Fruit fly (Drosophila melanogaster): Measurements from ENCODE around the gene amd.

amd gene

dm6 chr2L:19158679-19159551, 49.0 kb downstream of the amd start (continued):
- TF ChIP-seq psq (GFP tag; optimal IDR thresholded peaks at IDR 0.05) (no peak), Med (GFP tag) (no peak), bcd (GFP tag; optimal IDR thresholded peaks at IDR 0.05) (peak; percentile 24), Elba2 (GFP tag; optimal IDR thresholded peaks at IDR 0.05) (no peak), CG10654 (GFP tag; optimal IDR thresholded peaks at IDR 0.05) (peak; percentile 34), D19A (tag; optimal IDR thresholded peaks at IDR 0.05) (no peak), Dip3 (GFP tag; optimal IDR thresholded peaks at IDR 0.05) (no peak), Dref (GFP tag; IDR thresholded peaks at IDR 0.05) (no peak), CG15696 (tag; optimal IDR thresholded peaks at IDR 0.05) (peak; percentile 28), CG10431 (GFP tag; optimal IDR thresholded peaks at IDR 0.05) (no peak), CG10979 (tag; optimal IDR thresholded peaks at IDR 0.05) (peak; percentile 9), ci (GFP tag; IDR thresholded peaks at IDR 0.05) (0 out of 3 replicates have a peak, but pooled peaks have one; percentile 25), pnt (GFP tag; optimal IDR thresholded peaks at IDR 0.05) (peak; percentile 31), CG15269 (tag; optimal IDR thresholded peaks at IDR 0.05) (peak; percentile 26), Hey (tag; optimal IDR thresholded peaks at IDR 0.05) (no peak), CoRest (tag; optimal IDR thresholded peaks at IDR 0.05) (peak; percentile 2), wor (GFP tag; IDR thresholded peaks at IDR 0.05) (no peak), pita (GFP tag; optimal IDR thresholded peaks at IDR 0.05) (no peak), hbn (GFP tag; IDR thresholded peaks at IDR 0.05; ENCODE audit: partially characterized antibody) (no peak), Hr51 (GFP tag; optimal IDR thresholded peaks at IDR 0.05) (peak in 1 of 2 experiments; percentile 28), pum (GFP tag; optimal IDR thresholded peaks at IDR 0.05) (peak; percentile 39), CG6683 (GFP tag; optimal IDR thresholded peaks at IDR 0.05) (no peak), CG11456 (GFP tag; IDR thresholded peaks at IDR 0.05) (no peak), en (GFP tag; optimal IDR thresholded peaks at IDR 0.05) (no peak), bigmax (GFP tag; optimal IDR thresholded peaks at IDR 0.05) (no peak), CG10366 (GFP tag; IDR thresholded peaks at IDR 0.05) (no peak; the same call in 1 of the 2 replicates), PHDP (tag; optimal IDR thresholded peaks at IDR 0.05) (peak; percentile 10), emc (GFP tag; optimal IDR thresholded peaks at IDR 0.05) (no peak), NfI (GFP tag; optimal IDR thresholded peaks at IDR 0.05) (peak; percentile 39), ken (GFP tag; IDR thresholded peaks at IDR 0.05) (no peak), sob (GFP tag; IDR thresholded peaks at IDR 0.05) (peak; percentile 57), jigr1 (GFP tag; IDR thresholded peaks at IDR 0.05) (no peak), CG30020 (tag; optimal IDR thresholded peaks at IDR 0.05) (no peak), CG17912 (GFP tag; optimal IDR thresholded peaks at IDR 0.05) (no peak), CG14441 (GFP tag; IDR thresholded peaks at IDR 0.05) (peak; percentile 31; the same call in 1 of the 2 replicates), pzg (GFP tag; optimal IDR thresholded peaks at IDR 0.05) (no peak), CG12769 (tag; optimal IDR thresholded peaks at IDR 0.05) (no peak), danr (GFP tag; IDR thresholded peaks at IDR 0.05) (no peak), prd (optimal IDR thresholded peaks at IDR 0.05) (no peak), prd (GFP tag; IDR thresholded peaks at IDR 0.05) (0 out of 3 replicates have a peak, but pooled peaks have one; percentile 38), Sry-β (GFP tag; optimal IDR thresholded peaks at IDR 0.05) (no peak), CG2129 (GFP tag; IDR thresholded peaks at IDR 0.05; ENCODE audit: partially characterized antibody) (no peak), Camta (GFP tag; optimal IDR thresholded peaks at IDR 0.05) (no peak), ash1 (GFP tag; optimal IDR thresholded peaks at IDR 0.05) (no peak), Myb (GFP tag; optimal IDR thresholded peaks at IDR 0.05) (peak; percentile 7), CG3163 (GFP tag; optimal IDR thresholded peaks at IDR 0.05) (peak; percentile 18), Oaz (GFP tag; IDR thresholded peaks at IDR 0.05) (no peak), CG17385 (GFP tag; optimal IDR thresholded peaks at IDR 0.05) (peak; percentile 91), CG14860 (GFP tag; IDR thresholded peaks at IDR 0.05; ENCODE audit: partially characterized antibody) (no peak)
